Fruit fly (Drosophila melanogaster) whole organism, adult: ENCODE results near the gene mts.

Source experiments
- CG11617 ChIP-seq: fragments of 200-800 bp; sonication (Bioruptor generic); optimal IDR thresholded peaks from 2 replicates; lab custom pipeline; 2017; ENCODE audit warnings: mild to moderate bottlenecking, missing biosample characterization, missing genetic modification reagents, missing genetic modification characterization
- CG5204 ChIP-seq: fragments of 200-800 bp; sonication (Bioruptor generic); optimal IDR thresholded peaks from 2 replicates; lab custom pipeline; 2016; ENCODE audit warnings: missing biosample characterization, missing genetic modification characterization
- CG7045 ChIP-seq: fragments of 200-800 bp; sonication (Bioruptor generic); optimal IDR thresholded peaks from 2 replicates; lab custom pipeline; 2017; ENCODE audit warnings: missing biosample characterization, mild to moderate bottlenecking, missing genetic modification characterization
- CG7101 ChIP-seq: fragments of 200-800 bp; sonication (Bioruptor generic); optimal IDR thresholded peaks from 2 replicates; lab custom pipeline; 2018; ENCODE audit warnings: missing biosample characterization, mild to moderate bottlenecking, missing genetic modification characterization, moderate library complexity
- Mnt ChIP-seq: fragments of 200-800 bp; sonication (Bioruptor generic); optimal IDR thresholded peaks from 2 replicates; lab custom pipeline; 2016; ENCODE audit warnings: missing biosample characterization, mild to moderate bottlenecking, missing genetic modification characterization
- bab1 ChIP-seq: fragments of 200-800 bp; sonication (Bioruptor generic); optimal IDR thresholded peaks from 3 replicates; lab custom pipeline; 2019; ENCODE audit warnings: missing biosample characterization, mild to moderate bottlenecking, missing genetic modification characterization, moderate library complexity
- kay ChIP-seq: fragments of 200-800 bp; sonication (Bioruptor generic); peaks from one replicate; lab custom pipeline; 2016; ENCODE audit warnings: missing biosample characterization, missing genetic modification characterization, borderline replicate concordance
- ovo ChIP-seq: fragments of 200-800 bp; sonication (Bioruptor generic); optimal IDR thresholded peaks from 2 replicates; lab custom pipeline; 2016; ENCODE audit warnings: missing biosample characterization, missing genetic modification characterization
- pad ChIP-seq: fragments of 200-800 bp; sonication (Bioruptor generic); optimal IDR thresholded peaks from 3 replicates; lab custom pipeline; 2017; ENCODE audit warnings: missing biosample characterization, missing genetic modification characterization, mild to moderate bottlenecking, moderate library complexity, missing genetic modification reagents
- tj ChIP-seq: fragments of 200-800 bp; sonication (Bioruptor generic); optimal IDR thresholded peaks from 3 replicates; lab custom pipeline; 2017; ENCODE audit warnings: missing biosample characterization, mild to moderate bottlenecking, missing genetic modification characterization, moderate library complexity

DNA sequence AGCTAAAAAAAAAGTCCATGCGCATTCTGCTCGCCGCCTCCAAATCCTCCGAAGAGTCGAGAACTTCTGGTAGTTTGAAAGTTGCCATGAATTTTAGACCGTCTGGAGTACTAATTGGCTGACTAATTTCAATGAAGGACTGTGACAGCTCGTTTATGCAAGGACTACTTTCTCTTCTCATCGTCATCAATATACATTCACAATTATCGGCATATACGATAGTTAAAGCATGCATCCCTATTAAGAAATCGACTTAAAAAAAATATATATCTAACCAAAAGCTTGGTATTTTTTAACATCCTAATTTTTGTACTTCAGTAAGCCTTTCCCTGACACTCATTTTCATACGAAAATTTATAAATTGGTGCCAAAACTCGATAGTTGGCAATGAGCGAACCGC, 12.7 kb downstream of the mts start, which contains the start of gene CG14537:
- TF ChIP-seq Mnt (GFP tag; lab: Kevin White, UChicago) = no peak
- TF ChIP-seq CG7101 (tag; lab: Kevin White, UChicago) = no peak
- no peak for TF ChIP-seq CG5204 (GFP tag; lab: Kevin White, UChicago)
- no peak for TF ChIP-seq bab1 (GFP tag; lab: Kevin White, UChicago)
- no peak for TF ChIP-seq pad (GFP tag; lab: Kevin White, UChicago)
- no peak for TF ChIP-seq ovo (GFP tag; lab: Kevin White, UChicago)
- TF ChIP-seq tj (GFP tag; lab: Kevin White, UChicago) = no peak
- TF ChIP-seq CG11617 (GFP tag; lab: Kevin White, UChicago) = no peak
- no peak for TF ChIP-seq CG7045 (GFP tag; lab: Kevin White, UChicago)
- TF ChIP-seq kay (GFP tag; lab: Kevin White, UChicago) = no peak
